Fruit fly (Drosophila melanogaster) S2 (cell line): Measurements from ENCODE around the gene CG42637.
"Not testable (repeated sequence)": the region's sequence is repeated elsewhere in the genome, so short reads cannot be mapped to it uniquely, and the experiment has no call there.

Experiments used
- CG8478 ChIP-seq: fragments of >200 bp; optimal IDR thresholded peaks from 2 replicates; lab custom pipeline; 2018
- CTCF ChIP-seq, 2 experiments: fragments of >200 bp; optimal IDR thresholded peaks; 2 replicates each; lab custom pipeline; 2018

CG42637 gene

DNA sequence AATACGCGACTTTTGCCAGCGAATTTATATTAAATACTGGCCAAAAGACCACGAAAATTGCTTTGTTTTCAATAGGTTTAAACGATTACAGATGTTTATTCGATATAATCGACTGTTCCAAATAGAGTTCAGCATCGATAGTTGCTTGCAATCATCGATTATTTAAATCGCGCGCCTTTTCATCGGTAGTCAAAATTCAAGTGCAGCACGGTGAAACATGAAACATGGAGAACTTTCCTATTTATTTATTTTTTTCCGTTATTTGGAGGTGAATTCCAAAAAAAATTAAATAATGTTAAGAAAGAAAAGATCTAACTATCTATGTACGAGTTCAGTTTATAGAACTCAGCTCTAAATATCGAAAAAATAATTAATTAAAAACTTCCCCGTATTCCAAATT is 75.1 kb downstream of the CG42637 start, which contains the start of gene Trpml:
Gene Trpml, minus strand, starts transcription at position 101 of the 400 bp plus-strand sequence.
- TF ChIP-seq CG8478 (lab: Kevin White, UChicago); CTCF (optimal IDR thresholded peaks at IDR 0.05; lab: Kevin White, UChicago): not testable (repeated sequence)

DNA sequence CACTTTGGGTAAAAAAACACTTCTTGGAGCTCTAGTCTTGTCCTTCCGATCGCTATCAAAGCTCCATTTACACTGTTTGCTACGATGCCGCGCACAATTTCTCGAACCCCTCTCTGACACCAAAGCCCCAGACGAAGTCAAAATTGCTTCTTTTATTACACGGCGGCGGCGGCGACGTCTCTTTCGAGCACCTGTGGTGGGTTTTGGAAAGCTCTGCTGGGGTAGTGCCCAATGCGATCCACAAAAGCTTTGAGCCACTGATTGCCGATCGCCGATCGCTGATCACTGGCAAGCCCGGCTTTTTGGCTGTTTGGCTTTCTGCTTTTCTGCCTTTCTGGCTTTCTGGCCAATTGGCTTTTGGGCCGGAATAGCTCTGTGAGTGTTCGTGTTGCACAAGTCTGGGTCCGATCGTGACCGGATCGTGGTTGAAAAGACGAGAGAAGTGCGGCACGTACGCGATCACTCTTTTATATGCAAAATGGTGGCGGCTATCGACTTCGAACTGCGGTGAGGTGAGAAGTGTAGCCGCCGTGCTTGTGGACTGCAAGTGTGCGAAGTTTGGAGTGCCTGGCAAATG is 85.7 kb downstream of the CG42637 start, which contains the start of gene serp:
Gene serp, minus strand, starts transcription at position 446 of the 577 bp plus-strand sequence.
- TF ChIP-seq CTCF (optimal IDR thresholded peaks at IDR 0.05; lab: Kevin White, UChicago) (no peak), CG8478 (lab: Kevin White, UChicago) (no peak)

DNA sequence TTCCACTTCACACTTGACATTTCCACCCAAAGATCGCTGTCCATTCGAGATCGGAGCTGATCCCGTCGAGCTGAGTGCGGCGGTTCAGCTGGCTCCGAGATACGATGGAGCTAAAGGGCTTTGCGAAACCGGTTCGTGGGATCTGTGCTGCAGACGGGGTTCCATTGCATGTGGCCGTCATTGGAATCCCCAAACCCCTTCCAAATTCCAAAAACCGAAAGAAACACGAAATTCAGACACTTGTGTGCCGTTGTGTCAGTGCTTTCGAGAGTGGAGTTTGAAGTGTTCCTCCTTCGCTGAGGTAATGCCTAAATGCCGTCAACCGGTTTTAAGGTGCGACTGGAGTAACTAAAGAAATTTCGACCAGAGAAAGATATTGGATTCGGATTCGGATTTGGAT is 88.5 kb downstream of the CG42637 start:
- TF ChIP-seq CTCF (optimal IDR thresholded peaks at IDR 0.05; lab: Kevin White, UChicago) (no peak), CG8478 (lab: Kevin White, UChicago) (no peak)

DNA sequence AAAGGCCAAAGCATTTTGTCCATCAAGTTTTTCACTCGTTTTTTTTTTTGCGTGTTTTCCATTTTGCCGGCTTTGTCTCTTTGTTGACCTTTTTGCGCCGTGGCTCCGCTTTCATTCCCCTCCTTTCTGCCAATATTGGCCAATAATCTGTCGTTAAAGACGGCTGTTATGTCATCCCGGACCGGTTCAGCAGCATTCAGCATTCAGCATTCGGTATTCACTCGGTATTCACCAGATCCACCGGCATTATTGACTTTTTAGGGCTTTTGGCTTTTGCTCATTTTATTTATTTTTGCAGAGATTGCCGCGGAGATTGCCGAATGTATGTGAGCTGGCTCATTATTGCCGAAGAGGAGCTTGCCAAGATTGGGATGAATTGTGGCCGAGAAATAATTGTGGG is 90.0 kb downstream of the CG42637 start:
- no peak for TF ChIP-seq CG8478 (lab: Kevin White, UChicago)
- no peak for TF ChIP-seq CTCF (optimal IDR thresholded peaks at IDR 0.05; lab: Kevin White, UChicago)

dm6 chr3L:19701662-19702061 is 91.7 kb downstream of the CG42637 start:
- TF ChIP-seq CTCF (optimal IDR thresholded peaks at IDR 0.05; lab: Kevin White, UChicago) (no peak), CG8478 (lab: Kevin White, UChicago) (no peak)

- TF ChIP-seq CG8478 (lab: Kevin White, UChicago) (no peak), CTCF (optimal IDR thresholded peaks at IDR 0.05; lab: Kevin White, UChicago) (no peak)
Measured at dm6 chr3L:19701106-19701505, 92.3 kb downstream of the CG42637 start.

dm6 chr3L:19700463-19700862 is 92.9 kb downstream of the CG42637 start:
- TF ChIP-seq CTCF (optimal IDR thresholded peaks at IDR 0.05; lab: Kevin White, UChicago) (no peak), CG8478 (lab: Kevin White, UChicago) (no peak)

DNA sequence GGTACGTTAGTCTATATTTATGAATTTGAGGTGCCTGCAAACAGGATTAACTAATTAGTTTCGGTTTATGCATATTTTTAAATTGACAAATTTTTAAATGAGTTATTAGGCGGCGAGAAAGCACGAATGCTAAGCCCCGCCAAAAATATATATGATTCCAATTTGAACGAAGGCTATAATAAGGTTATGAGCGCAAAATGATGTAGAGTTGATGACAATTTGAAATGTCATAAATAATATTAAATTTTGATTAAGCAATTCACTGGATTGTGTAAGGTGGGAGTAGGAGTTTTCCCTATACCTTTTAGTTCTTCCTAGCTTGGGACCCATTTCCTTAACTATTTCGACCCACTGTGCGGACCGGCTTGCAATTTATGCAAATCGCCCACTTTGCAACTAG is 93.7 kb downstream of the CG42637 start:
- no peak for TF ChIP-seq CG8478 (lab: Kevin White, UChicago)
- TF ChIP-seq CTCF (optimal IDR thresholded peaks at IDR 0.05; lab: Kevin White, UChicago), result no peak

DNA sequence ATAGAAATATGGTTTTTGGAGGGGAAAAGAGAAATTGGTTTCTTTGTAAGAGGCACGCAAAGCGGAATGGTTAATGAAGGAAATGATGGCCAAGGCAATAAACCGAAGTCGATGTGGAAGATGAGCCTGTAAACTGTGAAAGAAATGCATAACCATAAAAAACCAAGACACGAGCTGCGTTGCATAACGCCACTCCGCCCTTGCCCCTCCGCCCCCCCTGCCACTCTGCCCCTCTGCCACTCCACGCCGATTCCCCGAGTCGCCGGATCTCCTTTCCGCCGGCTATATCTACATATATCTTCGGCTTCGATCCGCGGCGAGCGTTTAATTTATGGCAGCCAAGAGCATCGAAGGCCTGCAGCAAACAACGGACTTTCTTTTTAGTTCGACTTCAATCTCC is 94.7 kb downstream of the CG42637 start:
- TF ChIP-seq CTCF (optimal IDR thresholded peaks at IDR 0.05; lab: Kevin White, UChicago), result no peak
- TF ChIP-seq CG8478 (lab: Kevin White, UChicago), result no peak

DNA sequence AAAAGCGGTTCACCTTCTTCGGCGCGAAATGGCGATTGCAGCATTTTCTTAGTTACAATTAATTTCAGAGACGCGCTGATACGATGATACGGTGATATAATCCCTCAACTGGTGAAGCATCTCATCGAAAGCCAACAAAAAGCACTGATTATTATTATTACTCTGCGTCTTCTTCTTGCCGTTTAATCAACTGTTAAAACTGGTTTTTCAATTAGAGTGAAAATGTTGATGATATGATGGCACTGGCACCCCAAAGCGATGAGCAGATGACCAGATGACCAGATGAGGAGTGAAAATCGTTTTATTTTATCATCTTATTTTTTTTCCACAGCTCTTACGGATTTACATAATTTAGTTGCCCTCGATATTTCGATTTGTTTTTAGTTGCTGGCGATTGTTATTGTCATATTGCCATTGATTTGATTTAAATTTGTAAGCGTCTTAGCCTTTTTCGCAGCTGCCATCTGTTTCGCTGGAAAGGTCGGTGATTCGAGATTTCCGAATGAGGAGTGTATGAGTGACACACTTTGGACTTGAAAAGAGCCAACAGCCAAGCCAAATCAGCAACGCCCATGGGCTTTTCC is 95.9 kb downstream of the CG42637 start:
- TF ChIP-seq CTCF (optimal IDR thresholded peaks at IDR 0.05; lab: Kevin White, UChicago), result no peak
- TF ChIP-seq CG8478 (lab: Kevin White, UChicago), result no peak

- no peak for TF ChIP-seq CG8478 (lab: Kevin White, UChicago)
- TF ChIP-seq CTCF (optimal IDR thresholded peaks at IDR 0.05; lab: Kevin White, UChicago), result no peak
Measured at dm6 chr3L:19696073-19696960, 97.1 kb downstream of the CG42637 start.

- TF ChIP-seq CTCF (optimal IDR thresholded peaks at IDR 0.05; lab: Kevin White, UChicago) (no peak), CG8478 (lab: Kevin White, UChicago) (no peak)
Measured at dm6 chr3L:19695057-19695627, 98.2 kb downstream of the CG42637 start, which contains the start of gene verm. Gene verm, minus strand, starts transcription at chr3L:19695260.

dm6 chr3L:19694156-19694643 is 99.2 kb downstream of the CG42637 start:
- no peak for TF ChIP-seq CTCF (optimal IDR thresholded peaks at IDR 0.05; lab: Kevin White, UChicago)
- no peak for TF ChIP-seq CG8478 (lab: Kevin White, UChicago)

DNA sequence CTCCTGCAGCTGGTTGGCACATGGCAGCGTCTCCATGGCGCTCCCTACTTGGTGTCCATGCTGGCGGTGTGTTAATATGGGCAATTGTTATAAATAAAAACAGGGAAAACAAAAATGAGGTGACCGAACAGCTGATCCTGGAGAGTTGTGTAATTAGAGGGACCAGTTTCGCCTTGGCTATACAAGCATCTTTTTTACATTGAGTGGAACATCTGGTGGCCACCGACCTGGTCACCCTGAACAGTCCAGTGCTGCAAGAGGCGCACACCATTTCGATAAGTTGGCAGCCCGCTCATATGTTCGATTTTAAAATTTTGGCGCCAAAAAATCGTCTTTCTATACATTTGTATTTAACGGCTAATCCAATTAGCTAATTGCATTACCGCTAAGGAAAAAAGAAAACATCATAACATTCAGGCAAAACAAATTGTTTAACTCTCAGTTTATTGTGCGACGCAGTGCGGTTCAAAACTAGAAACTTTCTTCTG is 106.1 kb downstream of the CG42637 start, which contains the start of the genes CG8765 and Gbeta76C:
Gene CG8765, minus strand, starts transcription at position 154 of the 488 bp plus-strand sequence.
Gene Gbeta76C, plus strand, starts transcription at position 438 of the 488 bp plus-strand sequence.
- TF ChIP-seq CTCF (optimal IDR thresholded peaks at IDR 0.05; lab: Kevin White, UChicago) (peak; percentile 21 to 32), CG8478 (lab: Kevin White, UChicago) (no peak)
